Worm (Caenorhabditis elegans): ENCODE data around the gene F55G11.4.

- no peak for TF ChIP-seq unc-62 (GFP tag; optimal IDR thresholded peaks at IDR 0.05)
- TF ChIP-seq sptf-1 (tag; optimal IDR thresholded peaks at IDR 0.05), result no peak
- TF ChIP-seq elt-3 (tag; optimal IDR thresholded peaks at IDR 0.05), result no peak
- no peak for TF ChIP-seq nhr-28 (tag; optimal IDR thresholded peaks at IDR 0.05)
- TF ChIP-seq snpc-4 (tag; optimal IDR thresholded peaks at IDR 0.05), result no peak
- no peak for TF ChIP-seq unc-39 (tag; optimal IDR thresholded peaks at IDR 0.05)
- no peak for TF ChIP-seq nhr-76 (tag; optimal IDR thresholded peaks at IDR 0.05)
- TF ChIP-seq mep-1 (tag; optimal IDR thresholded peaks at IDR 0.05), result no peak
- no peak for TF ChIP-seq elt-1 (tag; optimal IDR thresholded peaks at IDR 0.05; ENCODE audit: borderline replicate concordance, insufficient read depth)
- TF ChIP-seq lsy-2 (tag; optimal IDR thresholded peaks at IDR 0.05), result no peak
- no peak for TF ChIP-seq zip-8 (tag; optimal IDR thresholded peaks at IDR 0.05)
- TF ChIP-seq ztf-11 (tag; optimal IDR thresholded peaks at IDR 0.05), result no peak
- no peak for TF ChIP-seq ces-1 (GFP tag; optimal IDR thresholded peaks at IDR 0.05)
- TF ChIP-seq sem-2 (GFP tag; optimal IDR thresholded peaks at IDR 0.05), result no peak
Observed at ce11 chrIV:12948470-12948869, 25.0 kb upstream of the F55G11.4 start, which contains the start of gene F55G11.10.
